Worm (Caenorhabditis elegans): Measurements from ENCODE around the gene grl-14.

Gene grl-14

DNA sequence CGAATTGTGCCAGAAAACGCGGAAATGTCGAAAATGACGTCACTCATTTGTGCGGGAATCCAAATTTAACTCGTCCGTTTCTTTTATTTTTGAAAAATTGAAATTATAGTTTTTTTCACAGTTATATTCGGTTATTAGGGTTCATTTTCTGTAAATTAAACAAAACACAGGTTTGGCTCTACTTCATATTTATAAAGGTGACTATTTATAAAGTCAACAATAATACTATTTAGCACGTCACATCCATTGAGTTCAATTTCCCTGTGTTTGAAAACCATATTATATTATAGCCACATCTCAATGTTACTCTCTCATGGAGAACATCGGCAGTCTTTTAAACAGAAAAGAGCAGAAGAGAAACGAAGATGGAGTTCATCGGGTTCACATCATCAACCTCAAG is 37.3 kb downstream of the grl-14 start, which contains the start of gene twk-35:
Gene twk-35 (plus strand): TSS at position 301 of the 400 bp plus-strand sequence.
- TF ChIP-seq tbx-11 (GFP tag; IDR thresholded peaks at IDR 0.05) (no peak), flt-1 (GFP tag; IDR thresholded peaks at IDR 0.05) (no peak), pes-1 (GFP tag; IDR thresholded peaks at IDR 0.05) (no peak), F13C5.2 (tag; optimal IDR thresholded peaks at IDR 0.05) (no peak), hmbx-1 (tag; optimal IDR thresholded peaks at IDR 0.05) (no peak), hnd-1 (tag; optimal IDR thresholded peaks at IDR 0.05) (no peak), tra-4 (tag; optimal IDR thresholded peaks at IDR 0.05) (no peak), ceh-36 (tag; optimal IDR thresholded peaks at IDR 0.05) (no peak), B0310.2 (tag; optimal IDR thresholded peaks at IDR 0.05) (no peak), ets-7 (tag; optimal IDR thresholded peaks at IDR 0.05) (no peak), scrt-1 (GFP tag; IDR thresholded peaks at IDR 0.05) (no peak), tbx-37 (GFP tag; conservative IDR thresholded peaks at IDR 0.05) (no peak), sea-1 (GFP tag; conservative IDR thresholded peaks at IDR 0.05) (no peak), ceh-13 (GFP tag; optimal IDR thresholded peaks at IDR 0.05) (no peak), aly-1 (tag; optimal IDR thresholded peaks at IDR 0.05) (no peak), ama-1 (optimal IDR thresholded peaks at IDR 0.05) (no peak)

DNA sequence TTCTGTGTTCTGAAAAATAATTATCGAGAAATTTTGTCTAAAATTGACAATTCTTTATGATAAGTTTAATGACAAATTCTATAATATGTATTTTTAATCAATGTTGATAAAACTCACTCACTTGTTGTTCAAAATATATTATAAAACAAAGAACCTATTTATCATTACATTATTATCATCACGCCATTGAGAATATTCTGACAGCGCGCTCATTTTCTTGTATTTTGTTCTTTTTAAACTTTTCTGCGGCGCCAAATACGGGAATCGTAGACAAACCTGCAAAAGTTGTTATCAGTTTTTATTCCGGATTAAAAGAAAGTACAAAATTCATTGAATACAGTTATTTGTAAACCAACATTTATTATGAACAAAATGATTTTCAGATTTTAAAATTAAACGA is 41.0 kb downstream of the grl-14 start:
- TF ChIP-seq B0310.2 (tag; optimal IDR thresholded peaks at IDR 0.05): no peak
- no peak for TF ChIP-seq tbx-11 (GFP tag; IDR thresholded peaks at IDR 0.05)
- no peak for TF ChIP-seq tbx-37 (GFP tag; conservative IDR thresholded peaks at IDR 0.05)
- no peak for TF ChIP-seq hmbx-1 (tag; optimal IDR thresholded peaks at IDR 0.05)
- no peak for TF ChIP-seq flt-1 (GFP tag; IDR thresholded peaks at IDR 0.05)
- no peak for TF ChIP-seq hnd-1 (tag; optimal IDR thresholded peaks at IDR 0.05)
- TF ChIP-seq pes-1 (GFP tag; IDR thresholded peaks at IDR 0.05): no peak
- TF ChIP-seq tra-4 (tag; optimal IDR thresholded peaks at IDR 0.05): no peak
- TF ChIP-seq aly-1 (tag; optimal IDR thresholded peaks at IDR 0.05): no peak
- no peak for TF ChIP-seq hmg-4 (GFP tag; optimal IDR thresholded peaks at IDR 0.05)
- TF ChIP-seq ama-1 (optimal IDR thresholded peaks at IDR 0.05): no peak
- no peak for TF ChIP-seq sea-1 (GFP tag; conservative IDR thresholded peaks at IDR 0.05)
- TF ChIP-seq ceh-13 (GFP tag; optimal IDR thresholded peaks at IDR 0.05): no peak
- TF ChIP-seq ceh-36 (tag; optimal IDR thresholded peaks at IDR 0.05): no peak

DNA sequence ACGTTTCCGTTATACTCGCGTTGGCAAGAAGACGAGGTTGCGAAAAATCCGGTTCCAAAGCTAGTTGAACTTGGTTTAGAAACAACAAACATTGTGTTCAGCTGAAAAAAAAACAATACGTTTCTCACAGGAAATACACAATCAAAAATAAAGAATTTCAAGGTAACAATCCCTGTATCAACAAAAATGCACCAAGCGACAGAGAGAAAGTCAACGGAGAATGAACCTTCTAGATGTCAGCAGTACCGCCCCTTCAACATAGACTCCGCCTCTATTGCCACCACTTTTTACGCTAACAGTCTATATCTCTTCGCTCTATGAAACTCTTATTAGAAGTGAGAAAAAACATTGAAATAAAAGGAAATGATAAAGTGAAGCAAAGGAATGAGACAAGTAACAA is 43.0 kb downstream of the grl-14 start, which contains the start of gene F31D4.8:
Gene F31D4.8 (minus strand): TSS at position 101 of the 400 bp plus-strand sequence.
- TF ChIP-seq aly-1 (tag; optimal IDR thresholded peaks at IDR 0.05) (no peak), scrt-1 (GFP tag; IDR thresholded peaks at IDR 0.05) (no peak), hmg-4 (GFP tag; optimal IDR thresholded peaks at IDR 0.05) (no peak), tbx-37 (GFP tag; conservative IDR thresholded peaks at IDR 0.05) (no peak)

DNA sequence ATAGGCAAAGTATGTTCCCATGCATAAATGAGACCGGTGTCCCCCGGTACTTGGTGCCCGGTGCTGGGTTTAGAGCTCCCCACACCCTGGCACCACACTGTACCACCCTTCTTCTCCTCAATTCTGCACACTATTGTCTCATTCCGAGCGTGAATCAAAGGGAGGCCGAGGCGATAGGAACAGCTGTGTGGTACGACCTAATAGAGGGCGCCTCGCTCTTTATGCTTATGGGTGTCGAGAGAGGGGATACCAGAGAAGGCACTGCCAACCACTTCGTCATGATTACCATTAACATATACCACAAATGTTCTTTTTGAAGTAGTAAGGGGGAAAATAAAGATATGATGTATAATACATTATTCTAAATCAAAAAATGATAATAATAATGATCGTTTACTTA is 45.3 kb downstream of the grl-14 start:
- TF ChIP-seq tbx-11 (GFP tag; IDR thresholded peaks at IDR 0.05): no peak
- TF ChIP-seq ceh-36 (tag; optimal IDR thresholded peaks at IDR 0.05): no peak
- TF ChIP-seq hmbx-1 (tag; optimal IDR thresholded peaks at IDR 0.05): no peak
- TF ChIP-seq tbx-37 (GFP tag; conservative IDR thresholded peaks at IDR 0.05): no peak
- TF ChIP-seq aly-1 (tag; optimal IDR thresholded peaks at IDR 0.05): no peak
- no peak for TF ChIP-seq hmg-4 (GFP tag; optimal IDR thresholded peaks at IDR 0.05)
- TF ChIP-seq ceh-13 (GFP tag; optimal IDR thresholded peaks at IDR 0.05): no peak
- TF ChIP-seq scrt-1 (GFP tag; IDR thresholded peaks at IDR 0.05): no peak
- TF ChIP-seq B0310.2 (tag; optimal IDR thresholded peaks at IDR 0.05): no peak

DNA sequence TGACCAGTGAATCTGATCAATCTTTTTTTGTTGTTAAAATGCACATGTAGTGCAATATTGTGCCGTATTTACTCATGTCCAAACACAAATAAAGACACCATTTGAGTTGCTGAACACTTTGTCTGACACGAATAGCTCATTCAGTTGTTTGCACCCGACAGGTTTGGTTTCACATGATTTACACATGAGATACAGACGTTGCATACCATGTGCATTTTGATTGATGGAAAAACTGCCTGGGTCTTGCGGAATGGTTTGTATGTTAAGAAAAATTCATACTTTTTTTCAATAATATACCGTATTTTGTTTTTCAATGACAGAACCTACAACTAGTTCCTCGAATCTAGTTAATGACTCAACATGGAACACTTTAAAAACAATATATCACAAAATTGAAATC is 45.8 kb downstream of the grl-14 start:
- TF ChIP-seq scrt-1 (GFP tag; IDR thresholded peaks at IDR 0.05) (no peak), hmbx-1 (tag; optimal IDR thresholded peaks at IDR 0.05) (no peak), hnd-1 (tag; optimal IDR thresholded peaks at IDR 0.05) (no peak), pes-1 (GFP tag; IDR thresholded peaks at IDR 0.05) (no peak), ceh-36 (tag; optimal IDR thresholded peaks at IDR 0.05) (no peak), tbx-11 (GFP tag; IDR thresholded peaks at IDR 0.05) (no peak), tra-4 (tag; optimal IDR thresholded peaks at IDR 0.05) (no peak), tbx-37 (GFP tag; conservative IDR thresholded peaks at IDR 0.05) (no peak), aly-1 (tag; optimal IDR thresholded peaks at IDR 0.05) (no peak), ama-1 (optimal IDR thresholded peaks at IDR 0.05) (no peak), flt-1 (GFP tag; IDR thresholded peaks at IDR 0.05) (no peak), B0310.2 (tag; optimal IDR thresholded peaks at IDR 0.05) (no peak), hmg-4 (GFP tag; optimal IDR thresholded peaks at IDR 0.05) (no peak), ceh-13 (GFP tag; optimal IDR thresholded peaks at IDR 0.05) (no peak), sea-1 (GFP tag; conservative IDR thresholded peaks at IDR 0.05) (no peak)

DNA sequence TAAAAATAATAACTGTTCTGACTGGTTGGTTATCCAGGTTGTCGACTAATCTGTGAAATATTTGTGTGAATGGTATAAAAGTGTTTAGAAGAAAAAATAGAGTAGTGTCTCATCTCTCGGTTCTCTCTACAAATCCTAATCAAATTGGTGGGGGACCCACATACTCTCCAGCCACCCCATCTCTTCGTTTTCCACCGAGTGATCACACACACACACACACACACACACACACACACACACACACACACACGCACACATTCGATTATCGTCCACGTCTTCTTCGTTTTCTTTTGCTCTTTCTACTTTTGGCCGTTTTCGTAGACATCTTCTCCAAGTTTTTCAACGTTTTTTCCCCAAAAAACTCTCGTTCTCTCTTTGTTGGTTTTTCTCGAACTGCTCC is 47.8 kb downstream of the grl-14 start:
- TF ChIP-seq scrt-1 (GFP tag; IDR thresholded peaks at IDR 0.05) (no peak), tra-4 (tag; optimal IDR thresholded peaks at IDR 0.05) (no peak), hmg-4 (GFP tag; optimal IDR thresholded peaks at IDR 0.05) (no peak), pes-1 (GFP tag; IDR thresholded peaks at IDR 0.05) (no peak), ama-1 (optimal IDR thresholded peaks at IDR 0.05) (no peak), hmbx-1 (tag; optimal IDR thresholded peaks at IDR 0.05) (no peak), tbx-37 (GFP tag; conservative IDR thresholded peaks at IDR 0.05) (no peak), B0310.2 (tag; optimal IDR thresholded peaks at IDR 0.05) (no peak), sea-1 (GFP tag; conservative IDR thresholded peaks at IDR 0.05) (no peak), ceh-13 (GFP tag; optimal IDR thresholded peaks at IDR 0.05) (no peak), aly-1 (tag; optimal IDR thresholded peaks at IDR 0.05) (no peak)

DNA sequence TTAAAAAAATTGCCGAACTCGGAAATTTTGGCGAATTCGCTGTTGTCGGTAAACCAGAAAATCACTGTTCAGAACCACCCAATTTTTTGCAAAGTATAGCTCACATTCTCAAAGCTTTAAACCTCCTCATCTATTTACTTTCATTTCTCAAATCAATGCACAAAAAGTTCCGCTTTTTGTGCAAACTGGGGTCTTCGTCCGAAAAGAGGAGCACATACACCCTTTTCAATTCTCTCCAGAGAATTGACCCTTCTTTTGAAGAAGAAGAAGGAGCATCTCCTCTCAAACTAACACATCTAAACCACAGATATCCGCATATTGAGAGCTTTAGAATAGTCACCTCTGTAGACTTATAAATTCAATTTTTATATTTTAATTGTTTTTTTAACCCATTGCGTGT is 50.0 kb downstream of the grl-14 start:
- TF ChIP-seq ceh-36 (tag; optimal IDR thresholded peaks at IDR 0.05) (no peak), hmbx-1 (tag; optimal IDR thresholded peaks at IDR 0.05) (no peak), ets-7 (tag; optimal IDR thresholded peaks at IDR 0.05) (no peak), tbx-37 (GFP tag; conservative IDR thresholded peaks at IDR 0.05) (no peak), flt-1 (GFP tag; IDR thresholded peaks at IDR 0.05) (no peak), tbx-11 (GFP tag; IDR thresholded peaks at IDR 0.05) (no peak), sea-1 (GFP tag; conservative IDR thresholded peaks at IDR 0.05) (no peak), hnd-1 (tag; optimal IDR thresholded peaks at IDR 0.05) (no peak), scrt-1 (GFP tag; IDR thresholded peaks at IDR 0.05) (no peak), F13C5.2 (tag; optimal IDR thresholded peaks at IDR 0.05) (no peak)

All from whole organism, early embryonic.